Fruit fly (Drosophila melanogaster) whole organism, prepupa: ENCODE measurements around the gene CG32668.

Source experiments
- CG8632 ChIP-seq: fragments of 200-800 bp; sonication (Bioruptor generic); optimal IDR thresholded peaks from 3 replicates; lab custom pipeline; 2016; ENCODE audit warnings: missing biosample characterization, missing genetic modification characterization
- Hr39 ChIP-seq: fragments of 200-800 bp; sonication (Bioruptor generic); optimal IDR thresholded peaks from 2 replicates; lab custom pipeline; 2016; ENCODE audit warnings: missing biosample characterization, missing genetic modification characterization
- OdsH ChIP-seq: fragments of 200-800 bp; sonication (Bioruptor generic); optimal IDR thresholded peaks from 3 replicates; lab custom pipeline; 2016; ENCODE audit warnings: missing biosample characterization, missing genetic modification characterization

DNA sequence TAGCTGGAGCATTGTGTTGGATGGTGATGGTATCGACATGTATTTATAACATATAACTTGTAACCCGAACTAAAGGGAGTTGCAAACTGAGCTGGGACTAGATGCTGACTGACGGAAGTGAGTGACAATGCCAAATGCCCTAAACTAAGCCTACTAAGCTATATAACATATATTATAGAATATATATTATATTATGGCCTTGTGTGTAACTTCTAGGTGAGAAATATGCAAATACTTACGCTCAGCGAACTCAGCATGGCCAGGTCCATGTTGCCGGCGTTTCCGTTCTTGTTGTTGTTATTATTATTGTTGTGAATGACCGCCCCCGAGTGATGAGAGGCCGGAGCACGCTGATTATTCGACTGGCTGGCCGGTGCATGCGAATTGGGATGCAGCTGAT is 27.2 kb downstream of the CG32668 start, which contains the start of gene CG44385:
- no peak for TF ChIP-seq OdsH
- no peak for TF ChIP-seq Hr39 (GFP tag; lab: Kevin White, UChicago)
- TF ChIP-seq CG8632: no peak
